Worm (Caenorhabditis elegans) whole organism, L1 larva: ENCODE results near the gene T10F2.5.

Experiments
- aha-1 ChIP-seq: fragments of 150-350 bp; optimal IDR thresholded peaks from 2 replicates; lab custom pipeline; 2014; ENCODE audit warnings: missing biosample characterization, missing genetic modification characterization
- blmp-1 ChIP-seq: fragments of 150-350 bp; optimal IDR thresholded peaks from 2 replicates; lab custom pipeline; 2014; ENCODE audit warnings: missing biosample characterization, missing genetic modification characterization
- dpl-1 ChIP-seq, 3 experiments: fragments of 150-350 bp in 2 of 3; sonication (generic microtip) in 1 of 3; optimal IDR thresholded peaks; 2 replicates each; lab custom pipeline; 2014 to 2017; ENCODE audit warnings: missing biosample characterization in 3 of 3, missing genetic modification characterization in 3 of 3, missing genetic modification reagents in 3 of 3
- efl-1 ChIP-seq, 4 experiments: fragments of 150-350 bp; optimal IDR thresholded peaks in 3 of 4; peaks in 1 of 4; 1 replicate in 1 of 4; 2 replicates in 3 of 4; lab custom pipeline; 2014; ENCODE audit warnings: missing biosample characterization in 2 of 4, missing genetic modification characterization in 2 of 4, missing genetic modification reagents in 2 of 4
- egl-27 ChIP-seq, 2 experiments: fragments of 150-350 bp in 1 of 2; sonication (generic microtip); optimal IDR thresholded peaks; 3 replicates each; lab custom pipeline; 2017 to 2018; ENCODE audit warnings: missing biosample characterization in 2 of 2, missing genetic modification characterization in 2 of 2, missing genetic modification reagents in 2 of 2
- elt-3 ChIP-seq, 6 experiments: fragments of 150-350 bp in 1 of 6; sonication (generic microtip); optimal IDR thresholded peaks; 2 replicates each; lab custom pipeline; 2017 to 2018; ENCODE audit warnings: missing biosample characterization in 6 of 6, missing genetic modification characterization in 6 of 6, inconsistent platforms in 1 of 6
- fkh-8 ChIP-seq: sonication (generic microtip); optimal IDR thresholded peaks from 2 replicates; lab custom pipeline; 2016; ENCODE audit warnings: mild to moderate bottlenecking, missing genetic modification characterization, missing compliant biosample characterization
- grh-1 ChIP-seq: fragments of 200-800 bp; sonication (Bioruptor generic); IDR thresholded peaks from 2 replicates; pipeline ENCODE4 v1.3.6; 2022; ENCODE audit warnings: missing genetic modification reagents, missing genetic modification characterization, missing compliant biosample characterization
- hlh-17 ChIP-seq: fragments of 200-800 bp; sonication (Bioruptor generic); optimal IDR thresholded peaks from 2 replicates; lab custom pipeline; 2018; ENCODE audit warnings: missing genetic modification characterization, mild to moderate bottlenecking, missing compliant biosample characterization, moderate library complexity, borderline replicate concordance
- hlh-4 ChIP-seq: sonication (generic microtip); optimal IDR thresholded peaks from 2 replicates; lab custom pipeline; 2016; ENCODE audit warnings: mild to moderate bottlenecking, missing genetic modification characterization, missing compliant biosample characterization
- irx-1 ChIP-seq: sonication (generic microtip); optimal IDR thresholded peaks from 2 replicates; lab custom pipeline; 2016; ENCODE audit warnings: missing genetic modification characterization, missing compliant biosample characterization
- lin-14 ChIP-seq: fragments of 200-800 bp; sonication (Bioruptor generic); optimal IDR thresholded peaks from 2 replicates; lab custom pipeline; 2018; ENCODE audit warnings: mild to moderate bottlenecking, missing genetic modification characterization, moderate library complexity, missing compliant biosample characterization
- lin-35 ChIP-seq, 2 experiments: fragments of 150-350 bp; optimal IDR thresholded peaks; 2 replicates each; lab custom pipeline; 2014; ENCODE audit warnings: missing biosample characterization in 2 of 2, missing genetic modification characterization in 2 of 2, missing genetic modification reagents in 2 of 2
- mab-9 ChIP-seq: fragments of 200-800 bp; sonication (Bioruptor generic); IDR thresholded peaks from 2 replicates; pipeline ENCODE4 v1.3.6; 2022; ENCODE audit warnings: missing genetic modification reagents, missing genetic modification characterization, missing compliant biosample characterization
- mef-2 ChIP-seq: fragments of 150-350 bp; optimal IDR thresholded peaks from 2 replicates; lab custom pipeline; 2014; ENCODE audit warnings: missing biosample characterization, missing genetic modification characterization
- nhr-28 ChIP-seq: fragments of 150-350 bp; optimal IDR thresholded peaks from 2 replicates; lab custom pipeline; 2014; ENCODE audit warnings: missing biosample characterization, missing genetic modification characterization
- nhr-47 ChIP-seq: sonication (generic microtip); optimal IDR thresholded peaks from 2 replicates; lab custom pipeline; 2016; ENCODE audit warnings: mild to moderate bottlenecking, missing genetic modification characterization, moderate library complexity, missing compliant biosample characterization
- nhr-71 ChIP-seq: sonication (generic microtip); optimal IDR thresholded peaks from 2 replicates; lab custom pipeline; 2016; ENCODE audit warnings: mild to moderate bottlenecking, missing genetic modification characterization, moderate library complexity, missing compliant biosample characterization
- nhr-85 ChIP-seq: sonication (generic microtip); peaks from one replicate; lab custom pipeline; 2016; ENCODE audit warnings: missing genetic modification characterization, inconsistent platforms, missing compliant biosample characterization
- nhr-90 ChIP-seq: sonication (generic microtip); optimal IDR thresholded peaks from 2 replicates; lab custom pipeline; 2016; ENCODE audit warnings: mild to moderate bottlenecking, missing genetic modification characterization, missing compliant biosample characterization; ENCODE audit not compliant: poor library complexity
- pax-3 ChIP-seq: fragments of 200-800 bp; sonication (Bioruptor generic); optimal IDR thresholded peaks from 2 replicates; lab custom pipeline; 2018; ENCODE audit warnings: mild to moderate bottlenecking, missing genetic modification characterization, moderate library complexity, missing compliant biosample characterization
- pqm-1 ChIP-seq: sonication (generic microtip); optimal IDR thresholded peaks from 3 replicates; lab custom pipeline; 2017; ENCODE audit warnings: missing biosample characterization, missing genetic modification characterization
- rnt-1 ChIP-seq: sonication (generic microtip); optimal IDR thresholded peaks from 2 replicates; lab custom pipeline; 2016; ENCODE audit warnings: mild to moderate bottlenecking, missing genetic modification characterization, moderate library complexity, missing compliant biosample characterization
- skn-1 ChIP-seq: fragments of 150-350 bp; optimal IDR thresholded peaks from 2 replicates; lab custom pipeline; 2014; ENCODE audit warnings: missing biosample characterization, missing genetic modification characterization
- snu-23 ChIP-seq: sonication (generic microtip); optimal IDR thresholded peaks from 2 replicates; lab custom pipeline; 2016; ENCODE audit warnings: missing genetic modification characterization, missing compliant biosample characterization
- sptf-1 ChIP-seq: fragments of 150-350 bp; optimal IDR thresholded peaks from 2 replicates; lab custom pipeline; 2014; ENCODE audit warnings: missing biosample characterization, missing genetic modification characterization
- sup-37 ChIP-seq: fragments of 200-800 bp; sonication (Bioruptor generic); optimal IDR thresholded peaks from 2 replicates; lab custom pipeline; 2018; ENCODE audit warnings: mild to moderate bottlenecking, missing genetic modification characterization, missing compliant biosample characterization
- swsn-7 ChIP-seq: sonication (generic microtip); optimal IDR thresholded peaks from 2 replicates; lab custom pipeline; 2016; ENCODE audit warnings: missing genetic modification characterization, missing compliant biosample characterization
- unc-130 ChIP-seq: fragments of 150-350 bp; optimal IDR thresholded peaks from 2 replicates; lab custom pipeline; 2017; ENCODE audit warnings: missing biosample characterization, missing genetic modification characterization, inconsistent platforms
- unc-30 ChIP-seq: sonication (generic microtip); optimal IDR thresholded peaks from 2 replicates; lab custom pipeline; 2017; ENCODE audit warnings: missing biosample characterization, missing genetic modification characterization
- unc-62 ChIP-seq: fragments of 150-350 bp; optimal IDR thresholded peaks from 2 replicates; lab custom pipeline; 2014; ENCODE audit warnings: missing biosample characterization, missing genetic modification reagents, missing genetic modification characterization
- unc-86 ChIP-seq: sonication (generic microtip); optimal IDR thresholded peaks from 2 replicates; lab custom pipeline; 2016; ENCODE audit warnings: missing genetic modification characterization, missing compliant biosample characterization
- unc-98 ChIP-seq: fragments of 200-800 bp; sonication (Bioruptor generic); IDR thresholded peaks from 2 replicates; pipeline ENCODE4 v1.3.6; 2022; ENCODE audit warnings: missing genetic modification characterization, missing compliant biosample characterization
- xbp-1 ChIP-seq: sonication (generic microtip); optimal IDR thresholded peaks from 2 replicates; lab custom pipeline; 2016; ENCODE audit warnings: missing genetic modification characterization, missing compliant biosample characterization
- ztf-4 ChIP-seq: fragments of 150-350 bp; optimal IDR thresholded peaks from 2 replicates; lab custom pipeline; 2014; ENCODE audit warnings: missing biosample characterization, missing genetic modification characterization

The T10F2.5 gene

DNA sequence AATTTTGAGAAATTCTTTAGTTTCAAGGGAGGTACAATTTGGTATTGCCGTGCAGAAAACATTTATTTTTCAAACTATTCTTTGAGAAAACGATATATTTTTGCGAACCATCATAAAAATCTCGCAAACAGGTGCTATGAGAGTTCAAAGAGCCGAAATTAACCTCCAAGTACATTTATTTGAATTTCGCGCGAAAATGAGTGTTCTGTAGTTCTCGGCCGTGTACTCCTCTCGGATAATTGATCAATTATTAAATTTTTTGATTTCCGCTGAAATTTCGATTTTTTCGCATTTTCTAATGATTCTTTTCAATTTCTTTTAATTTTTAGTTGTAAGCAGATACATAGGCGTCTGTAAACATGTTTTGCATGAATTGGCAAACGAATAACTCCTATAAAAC is 30.8 kb upstream of the T10F2.5 start (continued):
- TF ChIP-seq unc-130 (peak; percentile 21), lin-35 (GFP tag; optimal IDR thresholded peaks at IDR 0.05; lab: Kevin White, UChicago) (peak; percentile 85 to 93), xbp-1 (peak; percentile 50), nhr-71 (tag; lab: Kevin White, UChicago) (peak; percentile 70), grh-1 (GFP tag; lab: Robert Waterston, UW) (peak; percentile 43; the same call in 1 of the 2 replicates), blmp-1 (tag; lab: Kevin White, UChicago) (peak; percentile 18), mef-2 (no peak), aha-1 (tag; lab: Kevin White, UChicago) (no peak), pax-3 (tag; lab: Kevin White, UChicago) (peak; percentile 16), nhr-47 (tag; lab: Kevin White, UChicago) (peak; percentile 64), dpl-1 (GFP tag; optimal IDR thresholded peaks at IDR 0.05; lab: Kevin White, UChicago) (peak; percentile 84 to 92 (median 89)), rnt-1 (tag; lab: Kevin White, UChicago) (peak; percentile 91), unc-98 (GFP tag; lab: Robert Waterston, UW) (no peak), swsn-7 (tag; lab: Kevin White, UChicago) (peak; percentile 48), unc-86 (no peak), hlh-17 (no peak)
- TF ChIP-seq, all 84 proteins: peak for 32

- TF ChIP-seq pax-3 (tag; lab: Kevin White, UChicago), result no peak
- TF ChIP-seq aha-1 (tag; lab: Kevin White, UChicago), result no peak
- no peak for TF ChIP-seq nhr-90 (tag; lab: Kevin White, UChicago)
- TF ChIP-seq egl-27 (tag; optimal IDR thresholded peaks at IDR 0.05; lab: Kevin White, UChicago), result no peak
- TF ChIP-seq elt-3 (tag; optimal IDR thresholded peaks at IDR 0.05; lab: Kevin White, UChicago), result no peak
Measured at ce11 chrIII:5188426-5188825, 29.0 kb upstream of the T10F2.5 start, which contains the start of gene K10D2.8. Gene K10D2.8, plus strand, starts transcription at chrIII:5188726.

- TF ChIP-seq fkh-8 (tag; lab: Kevin White, UChicago), result peak; percentile 10
- TF ChIP-seq unc-62 (GFP tag; lab: Kevin White, UChicago), result no peak
Measured at ce11 chrIII:5185620-5186019, 26.2 kb upstream of the T10F2.5 start, which contains the start of gene pup-2. Gene pup-2, plus strand, starts transcription at chrIII:5185920.

DNA sequence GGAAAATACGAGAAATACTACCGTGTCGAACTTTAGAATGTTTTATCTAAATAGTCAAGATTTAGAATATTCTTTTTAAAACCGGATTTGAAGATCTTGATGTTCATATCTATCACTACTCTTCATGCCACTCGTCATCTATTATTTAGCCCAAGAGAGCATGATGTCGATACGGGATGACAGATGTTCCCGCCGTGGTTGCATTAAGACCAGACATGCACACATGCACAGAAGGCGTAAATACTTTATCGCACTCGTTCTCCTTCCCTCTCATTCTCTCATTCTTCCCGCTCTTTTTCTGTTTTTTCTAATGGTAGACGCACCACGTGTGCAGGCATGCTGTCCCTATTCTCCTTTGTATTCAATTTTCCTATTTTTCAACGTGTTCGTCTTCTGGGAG is 24.0 kb upstream of the T10F2.5 start:
- TF ChIP-seq aha-1 (tag; lab: Kevin White, UChicago), result no peak
- no peak for TF ChIP-seq efl-1 (optimal IDR thresholded peaks at IDR 0.05; lab: Kevin White, UChicago)
- TF ChIP-seq efl-1 (GFP tag; optimal IDR thresholded peaks at IDR 0.05 in 1 of 2; lab: Kevin White, UChicago), result peak in 1 of 2 experiments; percentile 4
- TF ChIP-seq swsn-7 (tag; lab: Kevin White, UChicago), result no peak
- no peak for TF ChIP-seq skn-1
- no peak for TF ChIP-seq sup-37
- peak in 1 of 3 experiments; percentile 14 for TF ChIP-seq dpl-1 (GFP tag; optimal IDR thresholded peaks at IDR 0.05; lab: Kevin White, UChicago)
- TF ChIP-seq lin-14, result peak; percentile 22
- no peak for TF ChIP-seq ztf-4 (tag; lab: Kevin White, UChicago)

DNA sequence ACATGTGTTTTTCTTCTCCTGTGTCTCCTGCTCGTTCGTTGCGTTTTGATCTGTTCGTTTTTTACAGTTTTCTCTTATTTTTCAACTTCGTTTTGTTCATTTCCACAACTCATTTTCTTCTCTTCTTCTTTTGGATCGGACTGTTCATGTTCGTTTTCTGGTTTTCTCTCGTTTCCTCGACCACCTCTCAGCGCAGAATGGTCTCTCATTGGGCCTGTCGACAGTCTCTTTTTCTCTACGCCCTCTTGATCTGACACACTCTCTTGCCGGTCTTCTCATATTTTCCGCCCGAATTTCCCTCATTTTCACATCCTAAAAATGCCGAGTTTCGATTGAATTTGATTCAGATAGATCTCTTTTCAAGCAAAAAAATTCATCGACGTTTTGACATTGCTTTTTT is 22.2 kb upstream of the T10F2.5 start:
- TF ChIP-seq blmp-1 (tag; lab: Kevin White, UChicago) (peak; percentile 55), efl-1 (optimal IDR thresholded peaks at IDR 0.05; lab: Kevin White, UChicago) (peak; percentile 15 to 23), efl-1 (GFP tag; optimal IDR thresholded peaks at IDR 0.05 in 1 of 2; lab: Kevin White, UChicago) (no peak), pqm-1 (no peak), nhr-47 (tag; lab: Kevin White, UChicago) (no peak), lin-35 (GFP tag; optimal IDR thresholded peaks at IDR 0.05; lab: Kevin White, UChicago) (peak in 1 of 2 experiments; percentile 1), snu-23 (peak; percentile 16), lin-14 (peak; percentile 45)

DNA sequence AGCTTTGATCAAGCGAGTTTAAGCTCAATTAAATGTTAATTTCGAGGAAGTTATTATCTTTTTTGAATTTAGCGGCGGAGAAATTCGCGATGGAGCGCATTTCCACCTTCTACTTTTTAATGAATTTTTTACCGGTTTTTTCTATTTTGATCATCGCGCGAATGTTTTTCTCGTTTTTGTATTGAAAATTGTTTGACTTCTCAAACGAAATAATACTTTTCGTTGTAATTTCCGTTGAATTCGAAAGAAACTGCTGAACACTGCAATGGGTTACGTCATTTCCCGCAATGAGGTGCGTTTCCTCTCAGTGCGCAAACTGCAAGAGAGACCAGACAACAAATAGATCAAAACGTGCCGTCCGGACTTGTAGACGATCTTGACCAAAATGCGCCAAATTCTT is 21.8 kb upstream of the T10F2.5 start:
- TF ChIP-seq irx-1 (no peak), lin-14 (no peak), lin-35 (GFP tag; optimal IDR thresholded peaks at IDR 0.05; lab: Kevin White, UChicago) (peak in 1 of 2 experiments; percentile 34), sptf-1 (tag; lab: Kevin White, UChicago) (no peak), dpl-1 (GFP tag; optimal IDR thresholded peaks at IDR 0.05; lab: Kevin White, UChicago) (peak in 1 of 3 experiments; percentile 51), nhr-28 (tag; lab: Kevin White, UChicago) (no peak), mab-9 (GFP tag; lab: Robert Waterston, UW) (no peak), nhr-47 (tag; lab: Kevin White, UChicago) (no peak), efl-1 (optimal IDR thresholded peaks at IDR 0.05; lab: Kevin White, UChicago) (no peak), efl-1 (GFP tag; optimal IDR thresholded peaks at IDR 0.05 in 1 of 2; lab: Kevin White, UChicago) (peak in 1 of 2 experiments; percentile 52), nhr-85 (tag; lab: Kevin White, UChicago) (no peak), hlh-4 (tag; lab: Kevin White, UChicago) (no peak), unc-30 (tag; lab: Kevin White, UChicago) (no peak)
